Worm (Caenorhabditis elegans): ENCODE data around the gene cfap-36.

The cfap-36 gene

DNA sequence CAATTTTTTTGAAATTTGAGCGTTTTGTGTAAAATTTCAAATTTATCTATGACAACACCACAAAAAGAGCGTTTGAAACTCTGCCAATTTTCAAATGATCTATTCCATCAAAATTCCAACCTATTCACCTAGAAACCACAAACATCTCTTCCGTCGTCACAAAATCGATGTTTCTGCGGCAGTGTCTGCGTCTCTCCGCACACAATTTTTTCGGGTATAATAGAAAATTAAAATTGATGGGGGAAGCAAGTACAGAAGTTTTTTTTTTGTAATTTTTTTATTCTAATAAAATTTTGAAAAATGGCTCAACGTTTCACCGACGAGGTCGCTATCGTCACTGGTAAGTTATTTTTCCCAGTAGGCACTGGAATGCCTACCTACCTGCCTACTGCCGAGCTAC is 33.4 kb downstream of the cfap-36 start, which contains the start of gene W03F9.9:
TSS of gene W03F9.9 (plus strand) at position 301 of the 400 bp plus-strand sequence.
- TF ChIP-seq hmg-1.2 (GFP tag; IDR thresholded peaks at IDR 0.05) (no peak), ceh-27 (GFP tag; optimal IDR thresholded peaks at IDR 0.05) (no peak), aptf-2 (GFP tag; conservative IDR thresholded peaks at IDR 0.05) (no peak), Y56A3A.18 (GFP tag; IDR thresholded peaks at IDR 0.05) (no peak), lin-40 (tag; optimal IDR thresholded peaks at IDR 0.05) (no peak), let-526 (GFP tag; IDR thresholded peaks at IDR 0.05) (no peak), egrh-3 (GFP tag; IDR thresholded peaks at IDR 0.05) (no peak), F55B11.4 (tag; optimal IDR thresholded peaks at IDR 0.05; ENCODE audit: borderline replicate concordance, insufficient read depth) (no peak), lin-54 (GFP tag; optimal IDR thresholded peaks at IDR 0.05) (no peak), snpc-4 (GFP tag; optimal IDR thresholded peaks at IDR 0.05) (no peak), snpc-4 (tag; optimal IDR thresholded peaks at IDR 0.05) (no peak), nfyb-1 (GFP tag; IDR thresholded peaks at IDR 0.05) (no peak), nfya-1 (tag; optimal IDR thresholded peaks at IDR 0.05; ENCODE audit: borderline replicate concordance, insufficient read depth) (no peak), nhr-27 (tag; optimal IDR thresholded peaks at IDR 0.05) (no peak), madf-6 (GFP tag; IDR thresholded peaks at IDR 0.05) (no peak)

ce11 chrV:137667-138066 is 34.3 kb downstream of the cfap-36 start:
- no peak for TF ChIP-seq F10E7.11 (tag; optimal IDR thresholded peaks at IDR 0.05)
- peak; percentile 58; the same call in 1 of the 2 replicates for TF ChIP-seq zfh-2 (GFP tag; conservative IDR thresholded peaks at IDR 0.05)

DNA sequence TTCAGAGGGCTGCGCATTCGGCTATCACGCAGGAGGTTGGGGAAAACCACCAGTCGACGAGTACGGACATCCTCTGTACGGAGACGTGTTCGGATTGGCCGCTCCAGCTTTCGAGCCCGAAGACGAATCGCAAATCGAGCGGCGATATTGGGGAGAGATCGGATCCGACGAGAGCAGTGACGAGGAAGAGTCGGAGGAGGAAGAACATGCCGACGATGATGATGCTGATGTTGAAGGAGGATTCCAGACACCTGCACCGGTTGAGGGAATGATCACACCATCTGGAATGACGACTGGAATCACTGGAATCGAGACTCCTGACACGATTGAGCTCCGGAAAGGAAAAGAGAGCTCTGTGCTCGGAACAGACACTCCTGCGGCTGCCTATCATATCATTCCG is 41.8 kb downstream of the cfap-36 start:
- TF ChIP-seq atf-7 (tag; optimal IDR thresholded peaks at IDR 0.05) (no peak), zfh-2 (GFP tag; conservative IDR thresholded peaks at IDR 0.05) (peak; percentile 51; the same call in 1 of the 2 replicates)

ce11 chrV:127882-128281 is 44.1 kb downstream of the cfap-36 start, which contains the start of the genes W03F9.2 and sftb-2:
Gene W03F9.2, minus strand, starts transcription at chrV:128034.
Gene sftb-2, plus strand, starts transcription at chrV:128237.
- TF ChIP-seq Y56A3A.18 (GFP tag; IDR thresholded peaks at IDR 0.05): no peak
- peak; percentile 13; the same call in 1 of the 2 replicates for TF ChIP-seq mcd-1 (GFP tag; IDR thresholded peaks at IDR 0.05)
- peak; percentile 46; the same call in 1 of the 2 replicates for TF ChIP-seq madf-6 (GFP tag; IDR thresholded peaks at IDR 0.05)
- TF ChIP-seq lin-40 (tag; optimal IDR thresholded peaks at IDR 0.05): peak; percentile 19
- peak; percentile 47; the same call in 1 of the 2 replicates for TF ChIP-seq D2030.7 (GFP tag; IDR thresholded peaks at IDR 0.05)
- no peak for TF ChIP-seq ccch-3 (GFP tag; optimal IDR thresholded peaks at IDR 0.05)
- TF ChIP-seq somi-1 (GFP tag; optimal IDR thresholded peaks at IDR 0.05): no peak
- peak; percentile 93 for TF ChIP-seq hmg-1.2 (GFP tag; IDR thresholded peaks at IDR 0.05)
- TF ChIP-seq egrh-3 (GFP tag; IDR thresholded peaks at IDR 0.05): no peak
- no peak for TF ChIP-seq snpc-1.1 (tag; optimal IDR thresholded peaks at IDR 0.05; ENCODE audit: insufficient read depth)
- TF ChIP-seq F39B2.1 (GFP tag; IDR thresholded peaks at IDR 0.05): no peak
- TF ChIP-seq akir-1 (GFP tag; optimal IDR thresholded peaks at IDR 0.05): no peak
- TF ChIP-seq snpc-1.3 (tag; optimal IDR thresholded peaks at IDR 0.05; ENCODE audit: insufficient read depth): peak; percentile 1
- no peak for TF ChIP-seq ceh-58 (GFP tag; IDR thresholded peaks at IDR 0.05)
- TF ChIP-seq ama-1 (optimal IDR thresholded peaks at IDR 0.05): no peak
- TF ChIP-seq ama-1 (GFP tag; optimal IDR thresholded peaks at IDR 0.05): no peak

DNA sequence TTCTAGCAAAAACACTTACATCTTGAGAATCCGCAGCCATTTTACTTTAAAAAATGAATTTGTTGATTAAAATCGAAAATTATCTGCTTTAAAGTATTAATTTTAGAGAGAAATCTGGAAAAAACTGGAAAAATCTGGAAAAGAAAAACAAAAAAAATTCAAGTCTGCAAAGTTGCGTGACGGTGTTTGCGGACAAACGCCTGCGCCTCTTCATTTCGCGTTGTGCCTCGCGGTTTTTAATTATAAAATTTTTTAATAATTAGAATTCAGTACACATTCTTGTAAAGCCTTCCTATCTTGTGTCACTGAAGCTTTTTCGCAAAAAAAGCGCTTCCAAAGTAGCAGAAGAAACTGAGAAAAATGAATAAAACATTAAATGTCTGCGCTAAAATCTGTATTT is 45.4 kb downstream of the cfap-36 start, which contains the start of gene W03F9.1:
TSS of gene W03F9.1 (minus strand) at position 109 of the 400 bp plus-strand sequence.
- TF ChIP-seq tbx-9 (tag; optimal IDR thresholded peaks at IDR 0.05; ENCODE audit: borderline replicate concordance) (no peak), unc-62 (GFP tag; optimal IDR thresholded peaks at IDR 0.05) (no peak), nfya-1 (tag; optimal IDR thresholded peaks at IDR 0.05; ENCODE audit: borderline replicate concordance, insufficient read depth) (no peak), F55B11.4 (tag; optimal IDR thresholded peaks at IDR 0.05; ENCODE audit: borderline replicate concordance, insufficient read depth) (no peak), F22D6.2 (tag; optimal IDR thresholded peaks at IDR 0.05) (no peak), madf-6 (GFP tag; IDR thresholded peaks at IDR 0.05) (peak; percentile 66), bed-1 (GFP tag; IDR thresholded peaks at IDR 0.05) (no peak), mxl-1 (tag; optimal IDR thresholded peaks at IDR 0.05) (no peak), K11D2.4 (GFP tag; IDR thresholded peaks at IDR 0.05) (peak; percentile 55; the same call in 1 of the 2 replicates), lag-1 (GFP tag; IDR thresholded peaks at IDR 0.05) (no peak), akir-1 (GFP tag; optimal IDR thresholded peaks at IDR 0.05) (no peak), mes-4 (tag; optimal IDR thresholded peaks at IDR 0.05) (no peak), aptf-3 (GFP tag; IDR thresholded peaks at IDR 0.05) (no peak), nhr-120 (GFP tag; IDR thresholded peaks at IDR 0.05) (no peak), lin-54 (GFP tag; optimal IDR thresholded peaks at IDR 0.05) (peak; percentile 75), ccch-3 (GFP tag; optimal IDR thresholded peaks at IDR 0.05) (no peak), chd-7 (tag; optimal IDR thresholded peaks at IDR 0.05) (no peak), ztf-22 (GFP tag; optimal IDR thresholded peaks at IDR 0.05) (no peak)
